Fruit fly (Drosophila melanogaster) whole organism, prepupa: ENCODE data around the gene Tet.
A peak's percentile ranks its signal among the peaks of the same experiment; 100 is the strongest.

Experiments
- Blimp-1 ChIP-seq: fragments of 200-800 bp; sonication (Bioruptor generic); optimal IDR thresholded peaks from 3 replicates; lab custom pipeline; 2017; ENCODE audit warnings: missing biosample characterization, missing genetic modification characterization, mild to moderate bottlenecking, moderate library complexity, missing genetic modification reagents
- CG10631 ChIP-seq: fragments of 200-800 bp; sonication (Bioruptor generic); optimal IDR thresholded peaks from 2 replicates; lab custom pipeline; 2016; ENCODE audit warnings: missing biosample characterization, missing genetic modification characterization
- CG10669 ChIP-seq: fragments of 200-800 bp; sonication (Bioruptor generic); optimal IDR thresholded peaks from 3 replicates; lab custom pipeline; 2018; ENCODE audit warnings: missing biosample characterization, mild to moderate bottlenecking, missing genetic modification characterization, moderate library complexity
- CG11294 ChIP-seq: fragments of 200-800 bp; sonication (Bioruptor generic); IDR thresholded peaks from 2 replicates; pipeline ENCODE4 v1.3.6; 2022; ENCODE audit warnings: missing biosample characterization, missing genetic modification characterization
- CG11762 ChIP-seq: fragments of 200-800 bp; sonication (Bioruptor generic); optimal IDR thresholded peaks from 3 replicates; lab custom pipeline; 2016; ENCODE audit warnings: missing biosample characterization, missing genetic modification characterization; ENCODE audit not compliant: insufficient read depth
- CG11902 ChIP-seq: fragments of 200-800 bp; sonication (Bioruptor generic); optimal IDR thresholded peaks from 3 replicates; lab custom pipeline; 2016; ENCODE audit warnings: missing biosample characterization, missing genetic modification characterization
- CG15336 ChIP-seq: fragments of 200-800 bp; sonication (Bioruptor generic); IDR thresholded peaks from 2 replicates; pipeline ENCODE4 v1.3.6; 2022; ENCODE audit warnings: missing biosample characterization, missing genetic modification characterization
- CG1621 ChIP-seq: fragments of 200-800 bp; sonication (Bioruptor generic); optimal IDR thresholded peaks from 3 replicates; lab custom pipeline; 2018; ENCODE audit warnings: missing biosample characterization, mild to moderate bottlenecking, missing genetic modification characterization
- CG16779 ChIP-seq: fragments of 200-800 bp; sonication (Bioruptor generic); optimal IDR thresholded peaks from 3 replicates; lab custom pipeline; 2017; ENCODE audit warnings: missing biosample characterization, mild to moderate bottlenecking, missing genetic modification characterization
- CG3032 ChIP-seq: fragments of 200-800 bp; optimal IDR thresholded peaks from 2 replicates; lab custom pipeline; 2019; ENCODE audit warnings: missing biosample characterization, mild to moderate bottlenecking, missing genetic modification characterization, moderate library complexity
- CG34406 ChIP-seq: fragments of 200-800 bp; sonication (Bioruptor generic); optimal IDR thresholded peaks from 3 replicates; lab custom pipeline; 2016; ENCODE audit warnings: missing biosample characterization, missing genetic modification characterization
- CG4318 ChIP-seq: fragments of 200-800 bp; sonication (Bioruptor generic); optimal IDR thresholded peaks from 3 replicates; lab custom pipeline; 2017; ENCODE audit warnings: missing biosample characterization, mild to moderate bottlenecking, missing genetic modification characterization
- CG6163 ChIP-seq: fragments of 200-800 bp; sonication (Bioruptor generic); IDR thresholded peaks from 3 replicates; pipeline ENCODE4 v1.3.6; 2022; ENCODE audit warnings: missing biosample characterization, missing genetic modification characterization
- CG6792 ChIP-seq: fragments of 200-800 bp; sonication (Bioruptor generic); optimal IDR thresholded peaks from 3 replicates; lab custom pipeline; 2016; ENCODE audit warnings: missing biosample characterization, missing genetic modification characterization
- CG6854 ChIP-seq: fragments of 200-800 bp; sonication (Bioruptor generic); optimal IDR thresholded peaks from 2 replicates; lab custom pipeline; 2017; ENCODE audit warnings: missing biosample characterization, mild to moderate bottlenecking, missing genetic modification characterization
- CG7368 ChIP-seq: fragments of 200-800 bp; sonication (Bioruptor generic); optimal IDR thresholded peaks from 3 replicates; lab custom pipeline; 2016; ENCODE audit warnings: missing biosample characterization, missing genetic modification characterization
- CG8119 ChIP-seq: fragments of 200-800 bp; sonication (Bioruptor generic); IDR thresholded peaks from 3 replicates; pipeline ENCODE4 v1.3.6; 2022; ENCODE audit warnings: missing biosample characterization, missing genetic modification characterization
- CG8632 ChIP-seq: fragments of 200-800 bp; sonication (Bioruptor generic); optimal IDR thresholded peaks from 3 replicates; lab custom pipeline; 2016; ENCODE audit warnings: missing biosample characterization, missing genetic modification characterization
- CG9139 ChIP-seq: fragments of 200-800 bp; sonication (Bioruptor generic); optimal IDR thresholded peaks from 3 replicates; lab custom pipeline; 2017; ENCODE audit warnings: missing biosample characterization, mild to moderate bottlenecking, missing genetic modification characterization
- Eip75B ChIP-seq: fragments of 200-800 bp; sonication (Bioruptor generic); optimal IDR thresholded peaks from 3 replicates; lab custom pipeline; 2016; ENCODE audit warnings: missing biosample characterization, missing genetic modification characterization
- Eip78C ChIP-seq: fragments of 200-800 bp; sonication (Bioruptor generic); peaks from one replicate; lab custom pipeline; 2016; ENCODE audit warnings: missing biosample characterization, missing genetic modification characterization
- Ets21C ChIP-seq: fragments of 200-800 bp; sonication (Bioruptor generic); optimal IDR thresholded peaks from 3 replicates; lab custom pipeline; 2016; ENCODE audit warnings: missing biosample characterization, missing genetic modification characterization
- Ets96B ChIP-seq: fragments of 200-800 bp; optimal IDR thresholded peaks from 2 replicates; lab custom pipeline; 2019; ENCODE audit warnings: missing biosample characterization, mild to moderate bottlenecking, missing genetic modification characterization, moderate library complexity
- Gug ChIP-seq: fragments of 200-800 bp; sonication (Bioruptor generic); IDR thresholded peaks from 2 replicates; pipeline ENCODE4 v1.3.6; 2022; ENCODE audit warnings: missing biosample characterization, missing genetic modification characterization
- Hr38 ChIP-seq: sonication (Bioruptor generic); optimal IDR thresholded peaks from 2 replicates; lab custom pipeline; 2016; ENCODE audit warnings: missing biosample characterization, missing genetic modification characterization
- Hr39 ChIP-seq: fragments of 200-800 bp; sonication (Bioruptor generic); optimal IDR thresholded peaks from 2 replicates; lab custom pipeline; 2016; ENCODE audit warnings: missing biosample characterization, missing genetic modification characterization
- Lpt ChIP-seq: fragments of 200-800 bp; sonication (Bioruptor generic); optimal IDR thresholded peaks from 3 replicates; lab custom pipeline; 2016; ENCODE audit warnings: missing biosample characterization, missing genetic modification characterization
- Smox ChIP-seq: fragments of 200-800 bp; sonication (Bioruptor generic); optimal IDR thresholded peaks from 3 replicates; lab custom pipeline; 2016; ENCODE audit warnings: missing biosample characterization, missing genetic modification characterization
- Sox102F ChIP-seq: fragments of 200-800 bp; sonication (Bioruptor generic); optimal IDR thresholded peaks from 2 replicates; lab custom pipeline; 2016; ENCODE audit warnings: missing biosample characterization, mild to moderate bottlenecking, missing genetic modification characterization
- acj6 ChIP-seq: fragments of 200-800 bp; sonication (Bioruptor generic); optimal IDR thresholded peaks from 3 replicates; lab custom pipeline; 2016; ENCODE audit warnings: missing biosample characterization, missing genetic modification characterization
- cyc ChIP-seq: fragments of 200-800 bp; sonication (Bioruptor generic); optimal IDR thresholded peaks from 3 replicates; lab custom pipeline; 2016; ENCODE audit warnings: missing biosample characterization, missing genetic modification characterization
- dac ChIP-seq: fragments of 200-800 bp; sonication (Bioruptor generic); optimal IDR thresholded peaks from 2 replicates; lab custom pipeline; 2017; ENCODE audit warnings: missing biosample characterization, mild to moderate bottlenecking, missing genetic modification characterization
- dsx ChIP-seq: fragments of 200-800 bp; optimal IDR thresholded peaks from 3 replicates; lab custom pipeline; 2019; ENCODE audit warnings: missing biosample characterization, mild to moderate bottlenecking, missing genetic modification characterization, moderate library complexity; ENCODE audit not compliant: poor library complexity, severe bottlenecking
- eg ChIP-seq: fragments of 200-800 bp; sonication (Bioruptor generic); IDR thresholded peaks from 3 replicates; pipeline ENCODE4 v1.3.6; 2022; ENCODE audit warnings: missing biosample characterization, missing genetic modification characterization
- esn ChIP-seq: fragments of 200-800 bp; sonication (Bioruptor generic); optimal IDR thresholded peaks from 2 replicates; lab custom pipeline; 2016; ENCODE audit warnings: missing biosample characterization, mild to moderate bottlenecking, missing genetic modification characterization, moderate library complexity
- fd59A ChIP-seq: fragments of 200-800 bp; sonication (Bioruptor generic); optimal IDR thresholded peaks from 2 replicates; lab custom pipeline; 2017; ENCODE audit warnings: missing biosample characterization, mild to moderate bottlenecking, missing genetic modification characterization, missing genetic modification reagents
- fd85E ChIP-seq: fragments of 200-800 bp; sonication (Bioruptor generic); optimal IDR thresholded peaks from 3 replicates; lab custom pipeline; 2016; ENCODE audit warnings: missing biosample characterization, missing genetic modification characterization
- fkh ChIP-seq: fragments of 200-800 bp; sonication (Bioruptor generic); optimal IDR thresholded peaks from 3 replicates; lab custom pipeline; 2017; ENCODE audit warnings: missing biosample characterization, mild to moderate bottlenecking, missing genetic modification characterization, moderate library complexity
- net ChIP-seq: fragments of 200-800 bp; sonication (Bioruptor generic); optimal IDR thresholded peaks from 3 replicates; lab custom pipeline; 2016; ENCODE audit warnings: missing biosample characterization, missing genetic modification characterization
- pdm3 ChIP-seq: fragments of 200-800 bp; sonication (Bioruptor generic); optimal IDR thresholded peaks from 3 replicates; lab custom pipeline; 2016; ENCODE audit warnings: missing biosample characterization, missing genetic modification characterization
- spab ChIP-seq: fragments of 200-800 bp; sonication (Bioruptor generic); optimal IDR thresholded peaks from 2 replicates; lab custom pipeline; 2017; ENCODE audit warnings: missing biosample characterization, mild to moderate bottlenecking, missing genetic modification characterization, missing genetic modification reagents
- ss ChIP-seq, 2 experiments: fragments of 200-800 bp; sonication (Bioruptor generic); optimal IDR thresholded peaks; 2 replicates in 1 of 2; 3 replicates in 1 of 2; lab custom pipeline; 2017 to 2018; ENCODE audit warnings: mild to moderate bottlenecking in 2 of 2, missing biosample characterization in 2 of 2, missing genetic modification characterization in 2 of 2, moderate library complexity in 1 of 2
- svp ChIP-seq: fragments of 200-800 bp; sonication (Bioruptor generic); peaks from one replicate; lab custom pipeline; 2016; ENCODE audit warnings: missing biosample characterization, missing genetic modification characterization
- topi ChIP-seq: fragments of 200-800 bp; sonication (Bioruptor generic); optimal IDR thresholded peaks from 3 replicates; lab custom pipeline; 2016; ENCODE audit warnings: missing biosample characterization, missing genetic modification characterization
- vri ChIP-seq: fragments of 200-800 bp; sonication (Bioruptor generic); optimal IDR thresholded peaks from 3 replicates; lab custom pipeline; 2016; ENCODE audit warnings: missing biosample characterization, mild to moderate bottlenecking, missing genetic modification characterization

Tet gene

dm6 chr3L:2802085-2802484 lies 76.9 kb downstream of the Tet start (continued):
- TF ChIP-seq acj6, result peak; percentile 56
- no peak for TF ChIP-seq fkh
- peak; percentile 85 for TF ChIP-seq CG15336
- TF ChIP-seq CG6163 (GFP tag; lab: Robert Waterston, UW), result peak; percentile 79
- TF ChIP-seq ss (GFP tag; optimal IDR thresholded peaks at IDR 0.05; lab: Kevin White, UChicago), result peak in 1 of 2 experiments; percentile 9
- TF ChIP-seq svp (GFP tag; lab: Kevin White, UChicago), result peak; percentile 82
- TF ChIP-seq CG16779 (tag; lab: Kevin White, UChicago), result peak; percentile 4
- TF ChIP-seq Smox (GFP tag; lab: Kevin White, UChicago), result peak; percentile 59
- TF ChIP-seq CG7368 (GFP tag; lab: Kevin White, UChicago), result peak; percentile 58
- peak; percentile 74 for TF ChIP-seq Hr39 (GFP tag; lab: Kevin White, UChicago)
- no peak for TF ChIP-seq Ets96B
- TF ChIP-seq topi (GFP tag; lab: Kevin White, UChicago), result peak; percentile 64

dm6 chr3L:2801376-2801775 lies 77.6 kb downstream of the Tet start:
- TF ChIP-seq Ets96B, result no peak
- TF ChIP-seq svp (GFP tag; lab: Kevin White, UChicago), result peak; percentile 38
- TF ChIP-seq dsx (GFP tag; lab: Kevin White, UChicago), result no peak
- TF ChIP-seq CG11762, result no peak
- TF ChIP-seq CG11902, result no peak
- TF ChIP-seq CG6163 (GFP tag; lab: Robert Waterston, UW), result peak; percentile 48; the same call in 1 of the 3 replicates
- TF ChIP-seq CG8119 (GFP tag; lab: Robert Waterston, UW), result no peak
- TF ChIP-seq fkh, result no peak
- TF ChIP-seq Eip78C (GFP tag; lab: Kevin White, UChicago), result peak; percentile 66
- peak in 1 of 2 experiments; percentile 78 for TF ChIP-seq ss (GFP tag; optimal IDR thresholded peaks at IDR 0.05; lab: Kevin White, UChicago)
- no peak for TF ChIP-seq esn
- TF ChIP-seq Sox102F, result peak; percentile 17
- TF ChIP-seq vri, result peak; percentile 67
- TF ChIP-seq topi (GFP tag; lab: Kevin White, UChicago), result no peak

dm6 chr3L:2800329-2800728 lies 78.6 kb downstream of the Tet start:
- TF ChIP-seq Hr39 (GFP tag; lab: Kevin White, UChicago), result peak; percentile 42
- TF ChIP-seq CG6163 (GFP tag; lab: Robert Waterston, UW), result peak; percentile 76
- peak; percentile 49 for TF ChIP-seq net (GFP tag; lab: Kevin White, UChicago)
- peak; percentile 13 for TF ChIP-seq fd59A (GFP tag; lab: Kevin White, UChicago)
- TF ChIP-seq pdm3, result peak; percentile 73
- peak; percentile 83 for TF ChIP-seq Eip78C (GFP tag; lab: Kevin White, UChicago)
- TF ChIP-seq CG4318 (GFP tag; lab: Kevin White, UChicago), result peak; percentile 35
- peak; percentile 50 for TF ChIP-seq Eip75B (GFP tag; lab: Kevin White, UChicago)
- peak; percentile 32 for TF ChIP-seq dac (GFP tag; lab: Kevin White, UChicago)
- TF ChIP-seq CG1621 (tag; lab: Kevin White, UChicago), result peak; percentile 45
- peak; percentile 70; the same call in 2 of the 3 replicates for TF ChIP-seq eg (GFP tag; lab: Robert Waterston, UW)
- TF ChIP-seq CG3032 (tag; lab: Kevin White, UChicago), result peak; percentile 60
- TF ChIP-seq CG6854, result no peak
- TF ChIP-seq acj6, result peak; percentile 59
- TF ChIP-seq CG8632 (GFP tag; lab: Kevin White, UChicago), result peak; percentile 16
- peak; percentile 47 for TF ChIP-seq Lpt (GFP tag; lab: Kevin White, UChicago)
- TF ChIP-seq Ets21C (GFP tag; lab: Kevin White, UChicago), result no peak
- TF ChIP-seq CG10669, result peak; percentile 60
- TF ChIP-seq CG34406 (GFP tag; lab: Kevin White, UChicago), result peak; percentile 37
- peak; percentile 36 for TF ChIP-seq CG7368 (GFP tag; lab: Kevin White, UChicago)
- peak; percentile 4 for TF ChIP-seq CG16779 (tag; lab: Kevin White, UChicago)
- TF ChIP-seq fd85E (GFP tag; lab: Kevin White, UChicago), result no peak
- peak; percentile 68; the same call in 1 of the 2 replicates for TF ChIP-seq CG15336
- no peak for TF ChIP-seq fkh
- TF ChIP-seq CG11762, result no peak
- TF ChIP-seq esn, result peak; percentile 59
- peak; percentile 48 for TF ChIP-seq spab (GFP tag; lab: Kevin White, UChicago)
- TF ChIP-seq Gug (GFP tag; lab: Robert Waterston, UW), result peak; percentile 50; the same call in 1 of the 2 replicates
- peak; percentile 59 for TF ChIP-seq CG8119 (GFP tag; lab: Robert Waterston, UW)
- TF ChIP-seq Hr38 (GFP tag; lab: Kevin White, UChicago), result no peak
- peak; percentile 9 for TF ChIP-seq CG11902
- TF ChIP-seq cyc (GFP tag; lab: Kevin White, UChicago), result peak; percentile 37
- TF ChIP-seq CG10631 (GFP tag; lab: Kevin White, UChicago), result peak; percentile 43
- TF ChIP-seq CG6792 (GFP tag; lab: Kevin White, UChicago), result peak; percentile 35
- TF ChIP-seq dsx (GFP tag; lab: Kevin White, UChicago), result peak; percentile 43
- no peak for TF ChIP-seq Blimp-1 (GFP tag; lab: Kevin White, UChicago)
- 0 out of 2 replicates have a peak, but pooled peaks have one; percentile 40 for TF ChIP-seq CG11294 (GFP tag; lab: Robert Waterston, UW)
- TF ChIP-seq vri, result peak; percentile 29
- no peak for TF ChIP-seq CG9139 (GFP tag; lab: Kevin White, UChicago)
